Fruit fly (Drosophila melanogaster) S2 (cell line): ENCODE results near the gene CG14452.

ENCODE experiments used
- CG8478 ChIP-seq: fragments of >200 bp; optimal IDR thresholded peaks from 2 replicates; lab custom pipeline; 2018
- CTCF ChIP-seq, 2 experiments: fragments of >200 bp; optimal IDR thresholded peaks; 2 replicates each; lab custom pipeline; 2018

DNA sequence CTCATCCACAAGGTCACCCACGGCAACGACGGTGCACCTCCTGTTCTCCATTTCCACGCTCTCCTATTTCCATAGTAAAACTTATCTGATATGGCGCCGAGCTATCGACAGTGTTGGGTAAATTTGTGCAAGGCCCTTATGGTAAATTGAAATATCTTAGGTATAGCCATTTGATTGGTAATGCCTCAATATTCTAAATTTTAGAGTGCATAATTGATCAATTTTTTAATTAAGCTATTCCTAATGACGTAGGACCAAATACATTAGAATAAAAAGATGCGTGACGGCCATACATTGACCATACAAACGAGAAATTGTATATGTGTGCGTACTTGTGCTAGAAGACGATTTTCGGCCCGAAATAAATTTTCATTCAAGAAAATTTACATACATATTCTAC lies 26.2 kb downstream of the CG14452 start, which contains the start of gene CG14451:
- TF ChIP-seq CG8478 (lab: Kevin White, UChicago): no peak
- no peak for TF ChIP-seq CTCF (optimal IDR thresholded peaks at IDR 0.05; lab: Kevin White, UChicago)
